Fruit fly (Drosophila melanogaster) S2 (cell line): ENCODE measurements around the gene CG14434.

Experiments
- CG8478 ChIP-seq: fragments of >200 bp; optimal IDR thresholded peaks from 2 replicates; lab custom pipeline; 2018
- CTCF ChIP-seq, 2 experiments: fragments of >200 bp; optimal IDR thresholded peaks; 2 replicates each; lab custom pipeline; 2018

The CG14434 gene

dm6 chrX:6853384-6853783 is 13.6 kb downstream of the CG14434 start:
- TF ChIP-seq CTCF (optimal IDR thresholded peaks at IDR 0.05; lab: Kevin White, UChicago) (no peak), CG8478 (no peak)

DNA sequence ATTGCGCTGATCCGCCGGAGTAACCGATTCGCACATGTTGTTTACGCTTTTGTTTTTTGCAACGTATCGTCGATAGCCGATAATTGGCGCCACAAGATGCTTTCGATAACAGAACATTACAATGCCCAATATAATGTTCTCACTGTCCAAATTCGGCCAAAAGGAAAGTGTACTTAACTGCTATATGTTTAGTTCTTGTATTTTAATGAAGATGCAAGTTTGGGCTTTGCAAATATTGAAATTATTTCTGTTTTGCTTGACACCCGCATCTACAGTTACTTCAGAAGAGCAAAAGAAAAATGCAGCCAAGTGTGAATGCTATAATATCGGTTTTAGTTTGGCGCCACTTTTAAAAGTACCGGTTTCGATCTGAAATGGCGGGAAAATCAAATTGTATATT is 14.4 kb downstream of the CG14434 start:
- no peak for TF ChIP-seq CG8478
- no peak for TF ChIP-seq CTCF (optimal IDR thresholded peaks at IDR 0.05; lab: Kevin White, UChicago)

dm6 chrX:6849178-6849956 is 17.6 kb downstream of the CG14434 start, which contains the start of the genes Cht11 and CG4558:
TSS of gene Cht11 (minus strand) at chrX:6849517.
TSS of gene CG4558 (plus strand) at chrX:6849770.
- TF ChIP-seq CG8478 = no peak
- no peak for TF ChIP-seq CTCF (optimal IDR thresholded peaks at IDR 0.05; lab: Kevin White, UChicago)

- no peak for TF ChIP-seq CG8478
- TF ChIP-seq CTCF (optimal IDR thresholded peaks at IDR 0.05; lab: Kevin White, UChicago) = no peak
These were observed 23.1 kb downstream of the CG14434 start, which contains the start of the genes CG14435 and Tmf for dm6 chrX:6843841-6844440. TSS of gene CG14435 (minus strand) at chrX:6843921. TSS of gene Tmf (plus strand) at chrX:6844341.

dm6 chrX:6832584-6832983 is 34.4 kb downstream of the CG14434 start, which contains the start of gene mAChR-C:
TSS of gene mAChR-C (minus strand) at chrX:6832684.
- TF ChIP-seq CG8478 (no peak), CTCF (optimal IDR thresholded peaks at IDR 0.05; lab: Kevin White, UChicago) (no peak)

dm6 chrX:6824203-6824602 is 42.8 kb downstream of the CG14434 start, which contains the start of gene nonC:
TSS of gene nonC (plus strand) at chrX:6824496.
- TF ChIP-seq CG8478 (no peak), CTCF (optimal IDR thresholded peaks at IDR 0.05; lab: Kevin White, UChicago) (no peak)

- TF ChIP-seq CG8478 = no peak
These were observed 44.1 kb downstream of the CG14434 start, which contains the start of gene Atx-1 for dm6 chrX:6822904-6823303. TSS of gene Atx-1 (plus strand) at chrX:6823204.

DNA sequence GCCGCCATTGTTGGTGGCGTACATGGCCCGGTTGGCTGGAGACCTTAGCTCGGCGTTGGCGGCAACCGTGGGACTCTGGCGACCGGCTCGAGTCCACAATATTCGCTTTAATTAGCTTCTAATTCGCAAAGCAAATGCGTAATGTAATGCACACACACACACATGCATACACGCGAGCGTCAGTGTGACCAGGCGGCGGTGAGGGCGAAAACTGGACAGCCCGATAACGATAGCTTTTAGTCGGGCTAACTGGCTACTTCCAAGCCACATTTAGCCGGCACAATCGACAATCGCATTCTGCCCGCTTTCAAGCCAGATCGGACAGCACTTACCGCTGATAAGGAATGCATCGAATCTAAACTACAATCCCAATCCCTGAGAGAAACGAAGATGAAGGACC is 46.3 kb downstream of the CG14434 start, which contains the start of the genes Nf-YC and xit:
Gene Nf-YC (minus strand): TSS at position 217 of the 400 bp plus-strand sequence.
Gene xit (plus strand): TSS at position 314 of the 400 bp plus-strand sequence.
- no peak for TF ChIP-seq CG8478
- peak; percentile 40 to 51 for TF ChIP-seq CTCF (optimal IDR thresholded peaks at IDR 0.05; lab: Kevin White, UChicago)

dm6 chrX:6813678-6814077 is 53.3 kb downstream of the CG14434 start, which contains the start of gene iav:
TSS of gene iav (plus strand) at chrX:6813978.
- TF ChIP-seq CG8478 (no peak), CTCF (optimal IDR thresholded peaks at IDR 0.05; lab: Kevin White, UChicago) (no peak)

- TF ChIP-seq CTCF (optimal IDR thresholded peaks at IDR 0.05; lab: Kevin White, UChicago) = no peak
- TF ChIP-seq CG8478 = no peak
These were observed 61.6 kb downstream of the CG14434 start for dm6 chrX:6805404-6805803.

DNA sequence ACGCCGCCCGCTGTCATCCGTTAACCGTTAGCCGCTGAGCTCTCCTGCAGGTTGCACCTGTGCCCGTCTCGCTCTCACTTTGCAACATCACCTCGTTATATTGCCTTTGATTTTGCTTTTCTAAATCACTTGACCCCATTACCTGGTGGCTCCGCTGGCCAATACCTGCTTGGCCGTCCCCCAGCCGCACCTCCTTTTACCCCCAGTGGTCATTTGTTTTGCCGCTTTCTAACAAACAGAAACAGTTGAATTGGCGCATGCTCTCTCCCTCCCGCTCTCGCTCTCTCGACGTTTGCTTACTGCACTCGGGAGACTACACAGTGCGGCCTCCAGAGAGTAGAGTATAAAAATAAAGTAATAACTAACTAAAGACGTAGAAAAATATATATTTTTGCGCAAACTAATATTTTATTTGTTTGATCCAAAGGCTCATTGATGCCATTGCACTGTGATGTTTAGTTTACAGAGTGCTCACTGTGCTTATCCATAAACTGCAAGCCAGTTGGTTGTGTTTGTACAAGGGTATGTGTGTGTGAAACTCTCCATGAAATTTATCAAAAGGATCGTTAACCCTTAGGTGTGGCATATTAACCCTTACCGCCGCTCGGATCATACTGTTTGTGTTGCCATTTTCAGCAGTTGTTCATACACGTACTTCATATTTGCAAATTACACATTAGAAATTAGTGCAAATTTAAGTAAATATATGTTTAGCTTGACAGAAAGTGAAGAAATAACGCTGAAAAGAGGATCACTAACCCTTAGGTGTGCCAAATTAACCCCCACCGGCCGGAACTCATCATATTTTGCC is 62.3 kb downstream of the CG14434 start:
- TF ChIP-seq CG8478 (no peak), CTCF (optimal IDR thresholded peaks at IDR 0.05; lab: Kevin White, UChicago) (no peak)

DNA sequence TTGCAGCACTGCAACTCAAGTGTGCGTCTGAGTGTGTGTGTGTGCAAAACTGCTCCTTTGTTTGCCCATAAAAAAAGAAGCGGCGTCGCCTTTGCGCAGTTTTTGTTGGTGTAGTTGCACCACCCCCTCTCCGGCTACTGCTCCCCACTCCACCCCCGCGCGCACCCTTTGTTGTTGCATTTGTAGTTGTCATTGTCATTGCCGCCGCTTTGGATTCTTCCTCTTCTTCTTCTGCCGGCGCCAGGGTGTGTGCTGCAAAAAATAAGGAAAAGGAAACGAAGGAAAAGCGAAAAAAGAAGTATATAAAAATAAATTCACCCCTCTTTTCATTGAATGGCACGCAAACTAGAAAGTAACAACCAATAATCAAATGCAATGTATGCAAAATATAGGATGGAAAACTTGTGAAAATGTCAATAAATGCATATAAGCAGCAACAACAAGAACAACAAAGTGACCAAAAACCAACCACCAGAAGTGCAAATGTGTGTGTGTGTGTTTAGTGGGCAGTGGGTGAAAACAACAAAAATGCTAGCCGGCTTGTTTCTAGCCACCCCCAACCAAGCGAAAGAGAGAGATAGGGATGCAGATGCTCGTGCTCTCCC is 63.0 kb downstream of the CG14434 start:
- no peak for TF ChIP-seq CTCF (optimal IDR thresholded peaks at IDR 0.05; lab: Kevin White, UChicago)
- no peak for TF ChIP-seq CG8478

DNA sequence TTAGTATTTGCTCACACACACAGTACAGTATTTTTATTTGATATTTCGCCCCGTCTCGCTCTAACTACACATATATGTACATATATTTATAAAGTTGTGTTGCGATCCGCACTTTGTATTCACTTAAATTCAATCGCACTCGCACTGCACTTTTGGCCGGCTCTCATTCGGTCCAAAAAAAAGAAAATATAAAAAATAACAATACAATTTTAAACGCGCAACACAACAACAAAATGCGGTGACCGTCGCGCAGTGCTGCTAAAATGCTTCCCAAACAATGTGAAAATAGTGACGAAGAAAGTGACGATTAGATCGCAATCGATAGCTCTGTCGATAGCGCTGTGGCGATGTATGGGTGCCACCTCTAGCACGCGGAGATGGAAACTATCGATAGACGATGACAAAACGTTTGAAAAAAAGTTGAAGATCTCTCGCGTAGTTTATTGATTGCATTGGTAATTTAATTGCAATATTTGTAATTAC is 63.6 kb downstream of the CG14434 start, which contains the start of the genes C3G and pod1:
Gene C3G (minus strand): TSS at position 282 of the 483 bp plus-strand sequence.
Gene pod1 (plus strand): TSS at position 373 of the 483 bp plus-strand sequence.
- TF ChIP-seq CTCF (optimal IDR thresholded peaks at IDR 0.05; lab: Kevin White, UChicago) (peak in 1 of 2 experiments; percentile 35), CG8478 (no peak)

DNA sequence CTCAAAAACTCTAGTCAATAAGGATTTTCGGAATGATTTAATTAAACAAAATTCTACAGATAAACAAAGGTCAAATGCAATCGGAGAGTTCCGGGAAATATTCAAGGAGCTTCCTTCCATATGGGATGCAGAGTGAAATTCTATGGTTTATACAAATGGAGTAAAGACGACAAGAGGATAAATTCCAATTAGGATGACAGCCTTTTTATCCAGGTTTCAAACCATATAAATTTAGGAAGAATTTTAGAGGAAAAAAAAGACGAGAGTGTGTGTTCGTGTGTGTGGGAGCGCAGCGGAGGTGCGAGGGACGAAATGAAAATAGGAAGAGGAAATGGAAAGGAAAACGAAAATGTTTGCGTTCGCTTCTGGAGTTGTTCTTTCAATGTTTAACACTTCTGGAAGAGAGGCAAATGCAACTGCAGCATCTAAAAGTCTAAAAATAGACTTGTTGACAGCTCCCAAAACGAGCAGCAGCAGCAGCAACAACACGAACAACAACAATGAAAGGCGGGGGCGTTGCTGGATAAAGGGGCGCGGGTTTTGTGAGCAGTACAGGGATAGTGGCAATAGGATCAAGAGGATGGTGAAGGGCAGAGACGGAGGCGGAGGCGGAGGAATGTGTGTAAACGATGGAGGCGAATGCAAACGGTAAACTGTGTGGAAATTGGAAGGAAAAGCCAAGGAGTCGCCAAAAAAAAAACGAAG is 64.5 kb downstream of the CG14434 start:
- TF ChIP-seq CTCF (optimal IDR thresholded peaks at IDR 0.05; lab: Kevin White, UChicago) (no peak), CG8478 (no peak)
